Worm (Caenorhabditis elegans) whole organism, L4 larva: ENCODE data around the gene K07D4.6.

Experiments used
- aly-2 ChIP-seq: sonication (generic microtip); optimal IDR thresholded peaks from 2 replicates; lab custom pipeline; 2018; ENCODE audit warnings: missing biosample characterization, missing genetic modification characterization
- skn-1 ChIP-seq: fragments of 150-350 bp; optimal IDR thresholded peaks from 2 replicates; lab custom pipeline; 2014; ENCODE audit warnings: missing biosample characterization, missing genetic modification characterization
- snpc-4 ChIP-seq: fragments of 150-350 bp; optimal IDR thresholded peaks from 2 replicates; lab custom pipeline; 2014; ENCODE audit warnings: missing biosample characterization, missing genetic modification characterization
- spr-3 ChIP-seq: fragments of 200-800 bp; sonication (Bioruptor generic); optimal IDR thresholded peaks from 2 replicates; lab custom pipeline; 2018; ENCODE audit warnings: mild to moderate bottlenecking, missing genetic modification characterization, missing compliant biosample characterization

DNA sequence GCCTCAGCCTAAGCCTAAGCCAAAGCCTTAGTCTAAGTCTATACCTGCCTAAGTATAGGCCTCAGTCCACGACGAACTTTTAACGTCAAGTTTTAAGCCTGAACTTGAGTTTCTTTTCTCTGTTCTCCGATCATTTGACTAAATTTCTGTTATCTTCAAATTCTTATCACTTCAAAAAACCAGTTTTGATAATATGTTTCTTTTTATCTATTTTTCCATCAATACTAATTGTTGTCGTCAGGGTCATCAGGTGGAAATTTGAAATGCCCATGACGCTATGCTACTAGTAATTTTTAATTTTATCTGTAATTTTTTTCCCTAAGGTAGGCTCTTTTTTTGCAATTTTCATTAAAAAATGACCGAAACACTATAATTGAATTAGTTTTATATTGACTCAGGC, 7.0 kb downstream of the K07D4.6 start:
- TF ChIP-seq snpc-4 (tag; lab: Kevin White, UChicago) (no peak), aly-2 (tag; lab: Kevin White, UChicago) (no peak), skn-1 (tag; lab: Kevin White, UChicago) (no peak), spr-3 (no peak)
